Worm (Caenorhabditis elegans): ENCODE data around the gene ador-1.

DNA sequence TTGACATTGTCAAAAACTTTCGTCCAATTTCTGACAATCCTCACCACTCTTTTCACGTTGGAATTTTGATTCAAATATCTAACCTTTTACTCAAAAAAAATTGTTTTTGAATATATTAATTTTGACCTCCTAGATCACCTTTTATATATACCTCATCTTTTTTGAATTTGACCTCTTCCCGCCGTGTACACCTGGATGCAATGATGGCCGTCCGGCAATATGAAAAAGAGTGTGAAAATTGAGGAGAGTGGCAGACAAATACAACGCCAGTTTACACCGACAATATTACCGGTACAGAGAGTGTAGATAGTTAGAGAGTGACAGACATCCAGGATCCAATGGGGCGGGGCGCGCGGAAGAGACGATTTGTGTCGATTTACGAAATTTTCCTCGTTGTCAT is 16.9 kb upstream of the ador-1 start, which contains the start of gene ceh-99:
- no peak for TF ChIP-seq T22C8.4 (GFP tag; IDR thresholded peaks at IDR 0.05)
- no peak for TF ChIP-seq ztf-29 (GFP tag; IDR thresholded peaks at IDR 0.05)
- no peak for TF ChIP-seq tab-1 (GFP tag; IDR thresholded peaks at IDR 0.05)
- no peak for TF ChIP-seq klf-2 (GFP tag; conservative IDR thresholded peaks at IDR 0.05)
- no peak for TF ChIP-seq cog-1 (tag; optimal IDR thresholded peaks at IDR 0.05)
